Worm (Caenorhabditis elegans) whole organism, young adult: ENCODE data around the gene smg-4.

Experiments used
- B0019.2 ChIP-seq: fragments of 200-800 bp; sonication (Bioruptor generic); conservative IDR thresholded peaks from 2 replicates; pipeline ENCODE4 v1.3.6; 2022; ENCODE audit warnings: missing genetic modification reagents, missing genetic modification characterization, missing compliant biosample characterization
- B0336.3 ChIP-seq: fragments of 200-800 bp; sonication (Bioruptor generic); IDR thresholded peaks from 2 replicates; pipeline ENCODE4 v1.3.6; 2022; ENCODE audit warnings: missing genetic modification characterization, missing compliant biosample characterization
- C17E4.6 ChIP-seq: fragments of 200-800 bp; sonication (Bioruptor generic); IDR thresholded peaks from 2 replicates; pipeline ENCODE4 v1.3.6; 2022; ENCODE audit warnings: missing genetic modification reagents, missing genetic modification characterization, missing compliant biosample characterization
- D2030.7 ChIP-seq: fragments of 200-800 bp; sonication (Bioruptor generic); IDR thresholded peaks from 2 replicates; pipeline ENCODE4 v1.3.6; 2022; ENCODE audit warnings: missing genetic modification reagents, missing genetic modification characterization, missing compliant biosample characterization
- F10E7.11 ChIP-seq: sonication (generic microtip); optimal IDR thresholded peaks from 2 replicates; lab custom pipeline; 2017; ENCODE audit warnings: mild to moderate bottlenecking, missing genetic modification characterization, moderate library complexity, missing compliant biosample characterization
- F23B12.7 ChIP-seq: sonication (generic microtip); optimal IDR thresholded peaks from 2 replicates; lab custom pipeline; 2017; ENCODE audit warnings: missing genetic modification characterization, mild to moderate bottlenecking, missing compliant biosample characterization, antibody characterized with exemption, moderate library complexity; ENCODE audit not compliant: insufficient read depth
- F33H1.4 ChIP-seq: fragments of 200-800 bp; sonication (Bioruptor generic); IDR thresholded peaks from 2 replicates; pipeline ENCODE4 v1.3.6; 2022; ENCODE audit warnings: missing genetic modification reagents, missing genetic modification characterization, missing compliant biosample characterization
- K11D2.4 ChIP-seq: fragments of 200-800 bp; sonication (Bioruptor generic); IDR thresholded peaks from 2 replicates; pipeline ENCODE4 v1.3.6; 2022; ENCODE audit warnings: missing genetic modification reagents, missing genetic modification characterization, missing compliant biosample characterization
- K12H6.12 ChIP-seq: fragments of 200-800 bp; sonication (Bioruptor generic); optimal IDR thresholded peaks from 2 replicates; lab custom pipeline; 2018; ENCODE audit warnings: mild to moderate bottlenecking, missing genetic modification characterization, missing compliant biosample characterization
- T07F8.4 ChIP-seq: sonication (generic microtip); optimal IDR thresholded peaks from 2 replicates; lab custom pipeline; 2016; ENCODE audit warnings: mild to moderate bottlenecking, missing genetic modification characterization, moderate library complexity, missing compliant biosample characterization
- Y53F4B.3 ChIP-seq: fragments of 200-800 bp; sonication (Bioruptor generic); IDR thresholded peaks from 2 replicates; pipeline ENCODE4 v1.3.6; 2022; ENCODE audit warnings: missing genetic modification reagents, missing genetic modification characterization, missing compliant biosample characterization
- ZK185.1 ChIP-seq: sonication (generic microtip); optimal IDR thresholded peaks from 2 replicates; lab custom pipeline; 2016; ENCODE audit warnings: mild to moderate bottlenecking, missing genetic modification characterization, missing compliant biosample characterization; ENCODE audit not compliant: poor library complexity, severe bottlenecking
- akir-1 ChIP-seq: fragments of 200-800 bp; sonication (Bioruptor generic); optimal IDR thresholded peaks from 2 replicates; lab custom pipeline; 2018; ENCODE audit warnings: mild to moderate bottlenecking, missing genetic modification characterization, moderate library complexity, missing compliant biosample characterization
- aptf-2 ChIP-seq: fragments of 200-800 bp; sonication (Bioruptor generic); conservative IDR thresholded peaks from 2 replicates; pipeline ENCODE4 v1.3.6; 2022; ENCODE audit warnings: missing genetic modification reagents, missing genetic modification characterization, missing compliant biosample characterization
- atf-7 ChIP-seq: sonication (generic microtip); optimal IDR thresholded peaks from 2 replicates; lab custom pipeline; 2017; ENCODE audit warnings: mild to moderate bottlenecking, missing genetic modification characterization, missing compliant biosample characterization
- attf-5 ChIP-seq: fragments of 200-800 bp; sonication (Bioruptor generic); optimal IDR thresholded peaks from 2 replicates; lab custom pipeline; 2018; ENCODE audit warnings: mild to moderate bottlenecking, missing genetic modification characterization, missing compliant biosample characterization
- ccch-3 ChIP-seq: fragments of 200-800 bp; sonication (Bioruptor generic); optimal IDR thresholded peaks from 2 replicates; lab custom pipeline; 2018; ENCODE audit warnings: mild to moderate bottlenecking, missing genetic modification characterization, missing compliant biosample characterization
- ceh-27 ChIP-seq: fragments of 200-800 bp; sonication (Bioruptor generic); optimal IDR thresholded peaks from 2 replicates; lab custom pipeline; 2018; ENCODE audit warnings: mild to moderate bottlenecking, missing genetic modification characterization, moderate library complexity, missing compliant biosample characterization
- ceh-91 ChIP-seq: fragments of 200-800 bp; sonication (Bioruptor generic); IDR thresholded peaks from 2 replicates; pipeline ENCODE4 v1.3.6; 2022; ENCODE audit warnings: missing genetic modification reagents, missing genetic modification characterization, missing compliant biosample characterization
- dox-1 ChIP-seq: fragments of 200-800 bp; sonication (Bioruptor generic); IDR thresholded peaks from 2 replicates; pipeline ENCODE4 v1.3.6; 2022; ENCODE audit warnings: missing genetic modification reagents, missing genetic modification characterization, missing compliant biosample characterization
- dpff-1 ChIP-seq: sonication (generic microtip); optimal IDR thresholded peaks from 2 replicates; lab custom pipeline; 2017; ENCODE audit warnings: mild to moderate bottlenecking, missing genetic modification characterization, missing compliant biosample characterization
- efl-1 ChIP-seq: fragments of 150-350 bp; optimal IDR thresholded peaks from 2 replicates; lab custom pipeline; 2014; ENCODE audit warnings: missing biosample characterization, missing genetic modification reagents, missing genetic modification characterization
- egl-18 ChIP-seq: fragments of 200-800 bp; sonication (Bioruptor generic); IDR thresholded peaks from 2 replicates; pipeline ENCODE4 v1.3.6; 2022; ENCODE audit warnings: missing genetic modification reagents, missing genetic modification characterization, missing compliant biosample characterization
- egl-44 ChIP-seq: fragments of 200-800 bp; sonication (Bioruptor generic); IDR thresholded peaks from 2 replicates; pipeline ENCODE4 v1.3.6; 2022; ENCODE audit warnings: missing genetic modification reagents, missing genetic modification characterization, missing compliant biosample characterization
- egrh-3 ChIP-seq: fragments of 200-800 bp; sonication (Bioruptor generic); IDR thresholded peaks from 2 replicates; pipeline ENCODE4 v1.3.6; 2022; ENCODE audit warnings: missing genetic modification reagents, missing genetic modification characterization, missing compliant biosample characterization
- fkh-3 ChIP-seq: sonication (generic microtip); optimal IDR thresholded peaks from 2 replicates; lab custom pipeline; 2016; ENCODE audit warnings: mild to moderate bottlenecking, missing genetic modification characterization, missing compliant biosample characterization
- gei-17 ChIP-seq: fragments of 200-800 bp; sonication (Bioruptor generic); optimal IDR thresholded peaks from 2 replicates; lab custom pipeline; 2018; ENCODE audit warnings: mild to moderate bottlenecking, missing genetic modification characterization, missing compliant biosample characterization
- hmg-20 ChIP-seq: fragments of 200-800 bp; sonication (Bioruptor generic); IDR thresholded peaks from 2 replicates; pipeline ENCODE4 v1.3.6; 2022; ENCODE audit warnings: missing genetic modification reagents, missing genetic modification characterization, missing compliant biosample characterization
- let-526 ChIP-seq: fragments of 200-800 bp; sonication (Bioruptor generic); IDR thresholded peaks from 2 replicates; pipeline ENCODE4 v1.3.6; 2022; ENCODE audit warnings: missing genetic modification reagents, missing genetic modification characterization, missing compliant biosample characterization
- let-607 ChIP-seq, 2 experiments: fragments of 200-800 bp in 1 of 2; sonication (Bioruptor generic) in 1 of 2; sonication (generic microtip) in 1 of 2; optimal IDR thresholded peaks; 2 replicates each; lab custom pipeline; 2016 to 2018; ENCODE audit warnings: mild to moderate bottlenecking in 2 of 2, missing compliant biosample characterization in 2 of 2, missing genetic modification characterization in 2 of 2, moderate library complexity in 2 of 2, missing genotype in 1 of 2
- lsl-1 ChIP-seq: fragments of 200-800 bp; sonication (Bioruptor generic); optimal IDR thresholded peaks from 2 replicates; lab custom pipeline; 2018; ENCODE audit warnings: mild to moderate bottlenecking, missing genetic modification characterization, moderate library complexity, missing compliant biosample characterization
- lsy-27 ChIP-seq: sonication (generic microtip); optimal IDR thresholded peaks from 2 replicates; lab custom pipeline; 2017; ENCODE audit warnings: missing genetic modification characterization, mild to moderate bottlenecking, missing compliant biosample characterization, antibody characterized with exemption, missing genotype, borderline replicate concordance; ENCODE audit not compliant: insufficient read depth
- madf-10 ChIP-seq: sonication (generic microtip); optimal IDR thresholded peaks from 2 replicates; lab custom pipeline; 2016; ENCODE audit warnings: mild to moderate bottlenecking, missing genetic modification characterization, missing compliant biosample characterization
- madf-3 ChIP-seq: fragments of 200-800 bp; sonication (Bioruptor generic); IDR thresholded peaks from 2 replicates; pipeline ENCODE4 v1.3.6; 2022; ENCODE audit warnings: missing genetic modification reagents, missing genetic modification characterization, missing compliant biosample characterization
- nfya-1 ChIP-seq: sonication (generic microtip); optimal IDR thresholded peaks from 2 replicates; lab custom pipeline; 2017; ENCODE audit warnings: antibody characterized with exemption, missing compliant biosample characterization, missing genetic modification characterization, borderline replicate concordance; ENCODE audit not compliant: insufficient read depth
- nfya-2 ChIP-seq: fragments of 200-800 bp; sonication (Bioruptor generic); IDR thresholded peaks from 2 replicates; pipeline ENCODE4 v1.3.6; 2022; ENCODE audit warnings: missing genetic modification reagents, missing genetic modification characterization, missing compliant biosample characterization
- nfyb-1 ChIP-seq: fragments of 200-800 bp; sonication (Bioruptor generic); IDR thresholded peaks from 2 replicates; pipeline ENCODE4 v1.3.6; 2022; ENCODE audit warnings: missing genetic modification reagents, missing genetic modification characterization, missing compliant biosample characterization
- nhr-120 ChIP-seq: fragments of 200-800 bp; sonication (Bioruptor generic); IDR thresholded peaks from 2 replicates; pipeline ENCODE4 v1.3.6; 2022; ENCODE audit warnings: missing genetic modification characterization, missing compliant biosample characterization
- nhr-179 ChIP-seq: sonication (generic microtip); optimal IDR thresholded peaks from 2 replicates; lab custom pipeline; 2016; ENCODE audit warnings: mild to moderate bottlenecking, missing genetic modification characterization, missing compliant biosample characterization
- nhr-80 ChIP-seq: sonication (generic microtip); optimal IDR thresholded peaks from 2 replicates; lab custom pipeline; 2016; ENCODE audit warnings: missing genetic modification characterization, missing compliant biosample characterization
- pha-4 ChIP-seq: fragments of 150-350 bp; sonication (generic microtip); optimal IDR thresholded peaks from 2 replicates; lab custom pipeline; 2014; ENCODE audit warnings: missing biosample characterization, missing genetic modification reagents, missing genetic modification characterization
- repo-1 ChIP-seq: sonication (generic microtip); optimal IDR thresholded peaks from 2 replicates; lab custom pipeline; 2017; ENCODE audit warnings: mild to moderate bottlenecking, missing genetic modification characterization, missing compliant biosample characterization
- snpc-3.4 ChIP-seq: sonication (generic microtip); optimal IDR thresholded peaks from 2 replicates; lab custom pipeline; 2017; ENCODE audit warnings: missing genetic modification characterization, mild to moderate bottlenecking, missing compliant biosample characterization, antibody characterized with exemption, moderate library complexity, missing genotype, missing genetic modification reagents
- tbx-9 ChIP-seq: sonication (generic microtip); optimal IDR thresholded peaks from 2 replicates; lab custom pipeline; 2016; ENCODE audit warnings: borderline replicate concordance, missing genetic modification characterization, inconsistent platforms, missing compliant biosample characterization
- tlf-1 ChIP-seq: fragments of 200-800 bp; sonication (Bioruptor generic); optimal IDR thresholded peaks from 2 replicates; lab custom pipeline; 2018; ENCODE audit warnings: mild to moderate bottlenecking, missing genetic modification characterization, missing compliant biosample characterization
- zfh-2 ChIP-seq: fragments of 200-800 bp; sonication (Bioruptor generic); conservative IDR thresholded peaks from 2 replicates; pipeline ENCODE4 v1.3.6; 2022; ENCODE audit warnings: missing genetic modification reagents, missing genetic modification characterization, missing compliant biosample characterization
- ztf-22 ChIP-seq: fragments of 200-800 bp; sonication (Bioruptor generic); optimal IDR thresholded peaks from 2 replicates; lab custom pipeline; 2018; ENCODE audit warnings: mild to moderate bottlenecking, missing genetic modification characterization, moderate library complexity, missing compliant biosample characterization

The smg-4 gene

DNA sequence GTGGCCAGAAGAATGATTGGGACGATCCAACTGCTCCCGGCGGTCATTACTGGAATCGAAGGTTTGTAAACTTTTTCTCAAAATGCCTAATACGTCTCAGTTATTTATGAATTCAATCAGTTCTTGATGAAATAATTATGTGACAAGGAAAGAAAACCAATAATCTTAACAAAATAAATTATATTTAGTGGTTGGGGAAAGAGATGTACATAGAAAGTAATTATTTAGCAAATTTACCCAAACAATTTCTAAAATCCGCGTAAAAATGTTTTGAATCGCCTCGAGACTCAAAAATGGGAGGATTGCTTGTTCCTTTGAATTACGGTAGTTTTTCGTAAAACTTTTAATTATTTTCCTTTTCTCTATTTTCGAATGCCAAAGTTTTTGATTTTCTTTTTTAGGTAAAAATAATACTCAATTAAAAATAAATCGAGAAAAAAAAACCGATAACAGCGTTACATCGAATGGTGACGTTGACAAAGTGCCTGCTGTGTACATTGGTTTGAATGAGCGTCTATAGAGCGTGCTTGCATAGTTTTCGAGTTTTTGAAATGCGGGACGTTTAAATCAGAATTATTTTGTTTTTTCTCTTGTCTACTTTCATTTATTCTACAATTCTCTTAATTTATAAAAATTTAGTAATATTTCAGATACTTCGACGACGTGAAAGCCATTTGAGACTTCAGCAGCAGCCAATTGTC lies 47.9 kb downstream of the smg-4 start, which contains the start of the genes aagr-3 and drap-1 (continued):
- TF ChIP-seq lsy-27 = no peak
- TF ChIP-seq C17E4.6 (GFP tag; lab: Robert Waterston, UW) = no peak
- no peak for TF ChIP-seq let-526 (GFP tag; lab: Robert Waterston, UW)
- TF ChIP-seq lsl-1 (GFP tag; lab: Kevin White, UChicago) = peak; percentile 60
- TF ChIP-seq akir-1 (GFP tag; lab: Kevin White, UChicago) = no peak
- TF ChIP-seq egrh-3 (GFP tag; lab: Robert Waterston, UW) = no peak
- no peak for TF ChIP-seq ZK185.1
- no peak for TF ChIP-seq ceh-27 (GFP tag; lab: Kevin White, UChicago)
- TF ChIP-seq tbx-9 (tag; lab: Kevin White, UChicago) = no peak
- peak; percentile 14; the same call in 1 of the 2 replicates for TF ChIP-seq dox-1 (GFP tag; lab: Robert Waterston, UW)
- TF ChIP-seq T07F8.4 (tag; lab: Kevin White, UChicago) = no peak
- TF ChIP-seq attf-5 (GFP tag; lab: Kevin White, UChicago) = peak; percentile 61
- TF ChIP-seq nfya-2 (GFP tag; lab: Robert Waterston, UW) = no peak
- no peak for TF ChIP-seq tlf-1 (GFP tag; lab: Kevin White, UChicago)
- no peak for TF ChIP-seq K12H6.12 (tag; lab: Kevin White, UChicago)
- peak; percentile 66 for TF ChIP-seq nhr-80
- no peak for TF ChIP-seq dpff-1 (tag; lab: Kevin White, UChicago)
- no peak for TF ChIP-seq pha-4 (tag; lab: Kevin White, UChicago)
- TF ChIP-seq hmg-20 (GFP tag; lab: Robert Waterston, UW) = no peak
- TF ChIP-seq B0336.3 (GFP tag; lab: Robert Waterston, UW) = no peak
- no peak for TF ChIP-seq aptf-2 (GFP tag; lab: Robert Waterston, UW)
- TF ChIP-seq ceh-91 = 0 out of 2 replicates have a peak, but pooled peaks have one; percentile 27
- no peak for TF ChIP-seq F10E7.11
- TF ChIP-seq Y53F4B.3 (GFP tag; lab: Robert Waterston, UW) = no peak
- no peak for TF ChIP-seq fkh-3 (tag; lab: Kevin White, UChicago)
- TF ChIP-seq madf-3 (GFP tag; lab: Robert Waterston, UW) = no peak
- TF ChIP-seq egl-44 (GFP tag; lab: Robert Waterston, UW) = no peak
- TF ChIP-seq efl-1 (GFP tag; lab: Kevin White, UChicago) = peak; percentile 3
- TF ChIP-seq K11D2.4 (GFP tag; lab: Robert Waterston, UW) = no peak
- 0 out of 2 replicates have a peak, but pooled peaks have one; percentile 17 for TF ChIP-seq D2030.7 (GFP tag; lab: Robert Waterston, UW)
- peak; percentile 50; the same call in 1 of the 2 replicates for TF ChIP-seq F33H1.4 (GFP tag; lab: Robert Waterston, UW)
- no peak for TF ChIP-seq nfya-1 (tag; lab: Kevin White, UChicago)
- TF ChIP-seq F23B12.7 = no peak
- TF ChIP-seq ccch-3 = no peak
- TF ChIP-seq egl-18 (GFP tag; lab: Robert Waterston, UW) = no peak
- TF ChIP-seq nfyb-1 (GFP tag; lab: Robert Waterston, UW) = no peak
- TF ChIP-seq nhr-179 (tag; lab: Kevin White, UChicago) = no peak
- no peak for TF ChIP-seq repo-1
- TF ChIP-seq atf-7 (tag; lab: Kevin White, UChicago) = no peak
- TF ChIP-seq B0019.2 (GFP tag; lab: Robert Waterston, UW) = no peak
- TF ChIP-seq snpc-3.4 = peak; percentile 54
- TF ChIP-seq madf-10 = no peak
- no peak for TF ChIP-seq let-607 (tag; optimal IDR thresholded peaks at IDR 0.05; lab: Kevin White, UChicago)
- no peak for TF ChIP-seq nhr-120 (GFP tag; lab: Robert Waterston, UW)
- no peak for TF ChIP-seq ztf-22
- no peak for TF ChIP-seq gei-17 (GFP tag; lab: Kevin White, UChicago)
- TF ChIP-seq zfh-2 (GFP tag; lab: Robert Waterston, UW) = no peak
